Worm (Caenorhabditis elegans): Measurements from ENCODE around the gene ipla-5.

DNA sequence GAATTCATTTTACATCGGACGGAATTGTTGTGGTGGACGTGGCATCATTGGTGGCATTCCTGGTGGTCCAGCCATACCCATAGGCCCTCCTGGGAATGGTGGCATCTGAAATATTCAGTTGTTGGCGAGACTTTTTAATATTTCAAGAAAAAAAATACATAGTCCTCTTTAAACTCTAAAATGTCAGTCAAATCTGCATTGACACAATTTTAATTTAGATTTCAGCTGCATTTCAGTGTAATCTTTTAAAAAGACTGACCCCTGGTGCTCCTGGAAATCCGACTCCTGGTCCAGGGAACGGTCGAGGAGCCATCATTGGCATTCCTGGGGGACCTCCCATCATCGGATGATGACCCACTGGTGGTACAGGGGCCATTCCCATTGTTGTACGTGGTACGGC, 28.1 kb upstream of the ipla-5 start:
- TF ChIP-seq him-1 (tag; optimal IDR thresholded peaks at IDR 0.05) (no peak), dao-5 (tag; optimal IDR thresholded peaks at IDR 0.05) (no peak)

All from whole organism, L4/young adult.